Worm (Caenorhabditis elegans) whole organism, late embryonic: ENCODE data around the gene dhs-7.

Experiments used
- ama-1 ChIP-seq: fragments of 150-350 bp; optimal IDR thresholded peaks from 2 replicates; lab custom pipeline; 2014
- ceh-18 ChIP-seq: sonication (generic microtip); optimal IDR thresholded peaks from 2 replicates; lab custom pipeline; 2016; ENCODE audit warnings: missing genetic modification characterization, missing compliant biosample characterization
- ceh-19 ChIP-seq: fragments of 200-800 bp; sonication (Bioruptor generic); optimal IDR thresholded peaks from 2 replicates; lab custom pipeline; 2018; ENCODE audit warnings: mild to moderate bottlenecking, missing genetic modification characterization, missing compliant biosample characterization
- ceh-22 ChIP-seq: sonication (generic microtip); optimal IDR thresholded peaks from 2 replicates; lab custom pipeline; 2017; ENCODE audit warnings: missing biosample characterization, missing genetic modification characterization
- ceh-30 ChIP-seq: fragments of 150-350 bp; optimal IDR thresholded peaks from 2 replicates; lab custom pipeline; 2014; ENCODE audit warnings: missing biosample characterization, missing genetic modification characterization
- ceh-31 ChIP-seq: sonication (generic microtip); optimal IDR thresholded peaks from 2 replicates; lab custom pipeline; 2016; ENCODE audit warnings: missing genetic modification characterization, missing compliant biosample characterization
- ceh-9 ChIP-seq: sonication (generic microtip); optimal IDR thresholded peaks from 2 replicates; lab custom pipeline; 2016; ENCODE audit warnings: mild to moderate bottlenecking, missing genetic modification characterization, inconsistent platforms, missing compliant biosample characterization
- che-1 ChIP-seq: sonication (generic microtip); optimal IDR thresholded peaks from 2 replicates; lab custom pipeline; 2016; ENCODE audit warnings: mild to moderate bottlenecking, missing genetic modification characterization, missing compliant biosample characterization
- dmd-4 ChIP-seq: sonication (generic microtip); optimal IDR thresholded peaks from 2 replicates; lab custom pipeline; 2016; ENCODE audit warnings: borderline replicate concordance, missing genetic modification characterization, missing compliant biosample characterization
- dve-1 ChIP-seq: sonication (generic microtip); optimal IDR thresholded peaks from 2 replicates; lab custom pipeline; 2017; ENCODE audit warnings: antibody characterized with exemption, mild to moderate bottlenecking, missing genetic modification characterization, missing compliant biosample characterization
- ets-4 ChIP-seq: sonication (generic microtip); optimal IDR thresholded peaks from 2 replicates; lab custom pipeline; 2016; ENCODE audit warnings: missing genetic modification characterization, missing compliant biosample characterization
- fax-1 ChIP-seq: sonication (generic microtip); optimal IDR thresholded peaks from 2 replicates; lab custom pipeline; 2016; ENCODE audit warnings: missing genotype, missing genetic modification characterization, missing compliant biosample characterization
- fkh-6 ChIP-seq: sonication (generic microtip); optimal IDR thresholded peaks from 2 replicates; lab custom pipeline; 2016; ENCODE audit warnings: missing genetic modification characterization, missing compliant biosample characterization
- gmeb-2 ChIP-seq: sonication (generic microtip); optimal IDR thresholded peaks from 2 replicates; lab custom pipeline; 2016; ENCODE audit warnings: missing genetic modification characterization, inconsistent platforms, missing compliant biosample characterization
- hlh-13 ChIP-seq: fragments of 200-800 bp; sonication (Bioruptor generic); optimal IDR thresholded peaks from 2 replicates; lab custom pipeline; 2018; ENCODE audit warnings: mild to moderate bottlenecking, missing genetic modification characterization, missing compliant biosample characterization
- hlh-15 ChIP-seq: sonication (generic microtip); optimal IDR thresholded peaks from 2 replicates; lab custom pipeline; 2016; ENCODE audit warnings: missing genetic modification characterization, missing compliant biosample characterization
- hlh-30 ChIP-seq: sonication (generic microtip); optimal IDR thresholded peaks from 2 replicates; lab custom pipeline; 2017; ENCODE audit warnings: antibody characterized with exemption, missing genetic modification characterization, missing compliant biosample characterization; ENCODE audit not compliant: insufficient read depth
- hlh-6 ChIP-seq: sonication (generic microtip); optimal IDR thresholded peaks from 2 replicates; lab custom pipeline; 2016; ENCODE audit warnings: missing genotype, missing genetic modification characterization, missing compliant biosample characterization
- lim-6 ChIP-seq: sonication (generic microtip); optimal IDR thresholded peaks from 2 replicates; lab custom pipeline; 2016; ENCODE audit warnings: missing genetic modification characterization, missing compliant biosample characterization
- lin-11 ChIP-seq: fragments of 200-800 bp; sonication (Bioruptor generic); optimal IDR thresholded peaks from 2 replicates; lab custom pipeline; 2018; ENCODE audit warnings: mild to moderate bottlenecking, missing genetic modification characterization, missing compliant biosample characterization
- nfya-1 ChIP-seq: sonication (generic microtip); optimal IDR thresholded peaks from 2 replicates; lab custom pipeline; 2017; ENCODE audit warnings: missing genetic modification characterization, mild to moderate bottlenecking, missing compliant biosample characterization, antibody characterized with exemption, moderate library complexity
- npax-4 ChIP-seq: sonication (generic microtip); optimal IDR thresholded peaks from 2 replicates; lab custom pipeline; 2016; ENCODE audit warnings: missing genetic modification characterization, missing compliant biosample characterization
- odd-2 ChIP-seq: sonication (generic microtip); optimal IDR thresholded peaks from 2 replicates; lab custom pipeline; 2017; ENCODE audit warnings: antibody characterized with exemption, mild to moderate bottlenecking, missing genetic modification characterization, missing compliant biosample characterization
- pat-9 ChIP-seq: fragments of 200-800 bp; sonication (Bioruptor generic); optimal IDR thresholded peaks from 2 replicates; lab custom pipeline; 2018; ENCODE audit warnings: mild to moderate bottlenecking, missing genetic modification characterization, moderate library complexity, missing compliant biosample characterization
- pax-1 ChIP-seq: fragments of 150-350 bp; optimal IDR thresholded peaks from 2 replicates; lab custom pipeline; 2014; ENCODE audit warnings: missing biosample characterization, missing genetic modification characterization
- pha-2 ChIP-seq: sonication (generic microtip); optimal IDR thresholded peaks from 2 replicates; lab custom pipeline; 2017; ENCODE audit warnings: mild to moderate bottlenecking, missing genetic modification characterization, missing compliant biosample characterization
- pha-4 ChIP-seq: fragments of 150-350 bp; optimal IDR thresholded peaks from 2 replicates; lab custom pipeline; 2018; ENCODE audit warnings: missing biosample characterization, missing genetic modification reagents, missing genetic modification characterization
- pqm-1 ChIP-seq: sonication (generic microtip); optimal IDR thresholded peaks from 2 replicates; lab custom pipeline; 2016; ENCODE audit warnings: missing genetic modification characterization, missing compliant biosample characterization
- pros-1 ChIP-seq: fragments of 150-350 bp; optimal IDR thresholded peaks from 2 replicates; lab custom pipeline; 2014; ENCODE audit warnings: missing biosample characterization, missing genetic modification reagents, missing genetic modification characterization
- sox-2 ChIP-seq: fragments of 200-800 bp; sonication (Bioruptor generic); IDR thresholded peaks from 2 replicates; pipeline ENCODE4 v1.3.6; 2022; ENCODE audit warnings: missing genetic modification reagents, missing genetic modification characterization, missing compliant biosample characterization
- sox-4 ChIP-seq: sonication (generic microtip); optimal IDR thresholded peaks from 2 replicates; lab custom pipeline; 2017; ENCODE audit warnings: mild to moderate bottlenecking, missing genetic modification characterization, inconsistent platforms, missing compliant biosample characterization
- tbx-2 ChIP-seq: sonication (generic microtip); optimal IDR thresholded peaks from 2 replicates; lab custom pipeline; 2016; ENCODE audit warnings: missing genetic modification characterization, missing compliant biosample characterization
- ttx-3 ChIP-seq: sonication (generic microtip); optimal IDR thresholded peaks from 2 replicates; lab custom pipeline; 2016; ENCODE audit warnings: missing genetic modification reagents, missing genetic modification characterization, missing compliant biosample characterization
- unc-3 ChIP-seq, 2 experiments: fragments of 200-800 bp in 1 of 2; sonication (Bioruptor generic) in 1 of 2; sonication (generic microtip) in 1 of 2; conservative IDR thresholded peaks in 1 of 2; optimal IDR thresholded peaks in 1 of 2; 2 replicates each; pipeline versions ENCODE4 v1.3.6 to Lab custom; 2016 to 2022; ENCODE audit warnings: missing compliant biosample characterization in 2 of 2, missing genetic modification characterization in 2 of 2, missing genetic modification reagents in 1 of 2
- unc-42 ChIP-seq: sonication (generic microtip); optimal IDR thresholded peaks from 2 replicates; lab custom pipeline; 2016; ENCODE audit warnings: missing genotype, missing genetic modification characterization, missing compliant biosample characterization
- unc-55 ChIP-seq: sonication (generic microtip); optimal IDR thresholded peaks from 2 replicates; lab custom pipeline; 2017; ENCODE audit warnings: missing biosample characterization, missing genetic modification reagents, missing genetic modification characterization
- unc-86 ChIP-seq: sonication (generic microtip); optimal IDR thresholded peaks from 2 replicates; lab custom pipeline; 2016; ENCODE audit warnings: missing genetic modification characterization, missing compliant biosample characterization
- ztf-16 ChIP-seq: sonication (generic microtip); optimal IDR thresholded peaks from 2 replicates; lab custom pipeline; 2017; ENCODE audit warnings: missing genetic modification characterization, missing compliant biosample characterization

Gene dhs-7

ce11 chrII:7200051-7200599 lies 8.1 kb downstream of the dhs-7 start, which contains the start of gene pcrg-1 (continued):
- peak; percentile 73 for TF ChIP-seq hlh-30 (tag; lab: Kevin White, UChicago)
- no peak for TF ChIP-seq ceh-22 (tag; lab: Kevin White, UChicago)
- peak; percentile 90 for TF ChIP-seq unc-3 (GFP tag; conservative IDR thresholded peaks at IDR 0.05; lab: Robert Waterston, UW)
- TF ChIP-seq unc-3 (tag; optimal IDR thresholded peaks at IDR 0.05; lab: Kevin White, UChicago): peak; percentile 66
- TF ChIP-seq che-1 (tag; lab: Kevin White, UChicago): peak; percentile 91
- TF ChIP-seq npax-4 (tag; lab: Kevin White, UChicago): peak; percentile 84
- peak; percentile 79 for TF ChIP-seq dmd-4 (tag; lab: Kevin White, UChicago)
- TF ChIP-seq ttx-3 (tag; lab: Kevin White, UChicago): peak; percentile 77
- TF ChIP-seq hlh-15: peak; percentile 71
- peak; percentile 89 for TF ChIP-seq ztf-16 (tag; lab: Kevin White, UChicago)
- peak; percentile 90 for TF ChIP-seq ceh-19 (GFP tag; lab: Kevin White, UChicago)
- TF ChIP-seq lin-11 (tag; lab: Kevin White, UChicago): peak; percentile 77
- TF ChIP-seq tbx-2 (tag; lab: Kevin White, UChicago): peak; percentile 85
- peak; percentile 90 for TF ChIP-seq lim-6 (tag; lab: Kevin White, UChicago)
- TF ChIP-seq pax-1 (tag; lab: Kevin White, UChicago): no peak
- peak; percentile 85 for TF ChIP-seq sox-4 (tag; lab: Kevin White, UChicago)
- no peak for TF ChIP-seq odd-2 (tag; lab: Kevin White, UChicago)
- no peak for TF ChIP-seq ama-1 (lab: Kevin White, UChicago)
- TF ChIP-seq hlh-6 (tag; lab: Kevin White, UChicago): peak; percentile 91
- TF ChIP-seq ceh-9 (tag; lab: Kevin White, UChicago): peak; percentile 72
- TF ChIP-seq ceh-31: peak; percentile 71
- TF ChIP-seq dve-1 (tag; lab: Kevin White, UChicago): peak; percentile 88
- TF ChIP-seq gmeb-2: peak; percentile 78
- peak; percentile 88 for TF ChIP-seq pat-9 (tag; lab: Kevin White, UChicago)
- peak; percentile 61 for TF ChIP-seq pqm-1 (tag; lab: Kevin White, UChicago)

- no peak for TF ChIP-seq npax-4 (tag; lab: Kevin White, UChicago)
- TF ChIP-seq pros-1 (tag; lab: Kevin White, UChicago): no peak
- TF ChIP-seq pha-4 (tag; lab: Kevin White, UChicago): no peak
- TF ChIP-seq nfya-1 (tag; lab: Kevin White, UChicago): no peak
- no peak for TF ChIP-seq gmeb-2
- no peak for TF ChIP-seq sox-2 (GFP tag; lab: Robert Waterston, UW)
- TF ChIP-seq fax-1 (tag; lab: Kevin White, UChicago): no peak
- no peak for TF ChIP-seq unc-86 (tag; lab: Kevin White, UChicago)
- TF ChIP-seq hlh-13 (GFP tag; lab: Kevin White, UChicago): no peak
- no peak for TF ChIP-seq fkh-6 (tag; lab: Kevin White, UChicago)
- no peak for TF ChIP-seq ceh-30
- TF ChIP-seq sox-4 (tag; lab: Kevin White, UChicago): no peak
- TF ChIP-seq pha-2 (tag; lab: Kevin White, UChicago): no peak
These were observed 9.0 kb downstream of the dhs-7 start, which contains the start of gene E04F6.6 for ce11 chrII:7199308-7199707. Gene E04F6.6 (minus strand): TSS chrII:7199565.

- TF ChIP-seq ets-4 (tag; lab: Kevin White, UChicago) (no peak), unc-55 (GFP tag; lab: Kevin White, UChicago) (no peak), npax-4 (tag; lab: Kevin White, UChicago) (no peak), lin-11 (tag; lab: Kevin White, UChicago) (no peak), gmeb-2 (no peak), ztf-16 (tag; lab: Kevin White, UChicago) (no peak), unc-42 (tag; lab: Kevin White, UChicago) (no peak), ceh-18 (tag; lab: Kevin White, UChicago) (no peak)
These were observed 10.8 kb downstream of the dhs-7 start for ce11 chrII:7197434-7197833.
